Fruit fly (Drosophila melanogaster): ENCODE results near the gene Pdp1.

The Pdp1 gene

DNA sequence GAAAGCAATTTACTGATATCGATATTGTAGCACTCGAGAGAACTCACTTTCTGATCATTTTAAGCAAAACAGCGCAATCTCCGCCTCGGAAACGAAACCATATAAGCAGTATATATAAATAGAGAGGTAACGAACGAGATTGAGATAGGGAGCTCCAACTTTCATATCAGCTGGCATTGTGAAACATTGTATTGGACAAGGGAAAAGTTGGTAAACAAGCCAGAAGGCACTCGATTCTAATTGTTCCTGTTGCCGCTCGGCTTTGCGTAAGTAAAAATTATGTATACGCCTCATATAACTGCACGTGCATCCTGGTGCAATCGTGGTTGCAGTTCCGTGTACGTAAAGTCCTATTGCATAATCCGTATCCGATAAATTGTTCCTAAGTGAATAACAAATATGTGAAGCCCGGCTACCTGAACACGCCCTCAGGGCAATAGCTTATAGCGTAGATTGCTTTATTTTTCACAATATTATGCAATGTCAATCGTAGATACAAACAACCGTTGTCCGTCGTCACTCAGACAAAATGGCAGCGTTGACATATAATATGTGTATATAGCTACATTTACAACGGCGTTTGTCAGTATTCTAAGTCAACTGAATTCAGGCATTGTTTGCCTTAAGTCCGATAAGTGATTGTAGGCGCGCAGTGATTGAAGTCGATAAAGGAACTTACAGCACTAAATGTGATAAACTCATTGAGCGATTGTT lies 60.5 kb downstream of the Pdp1 start:
- TF ChIP-seq CG1233 (GFP tag; optimal IDR thresholded peaks at IDR 0.05), result peak; percentile 10
- TF ChIP-seq CG8290 (GFP tag; optimal IDR thresholded peaks at IDR 0.05), result no peak
- peak in 1 of 2 experiments; percentile 28 for TF ChIP-seq CG8290 (tag; optimal IDR thresholded peaks at IDR 0.05)
- TF ChIP-seq Sry-β (GFP tag; optimal IDR thresholded peaks at IDR 0.05), result no peak
- no peak for TF ChIP-seq fu2 (GFP tag; optimal IDR thresholded peaks at IDR 0.05)
- peak; percentile 10 for TF ChIP-seq mirr (GFP tag; optimal IDR thresholded peaks at IDR 0.05)
- no peak for TF ChIP-seq HmgZ (tag; optimal IDR thresholded peaks at IDR 0.05)
- no peak for TF ChIP-seq CG6254 (GFP tag; optimal IDR thresholded peaks at IDR 0.05)
- peak; percentile 4 for TF ChIP-seq CrebB (tag; optimal IDR thresholded peaks at IDR 0.05)
- TF ChIP-seq chinmo (GFP tag; IDR thresholded peaks at IDR 0.05; ENCODE audit: partially characterized antibody), result 0 out of 4 replicates have a peak, but pooled peaks have one; percentile 22
- no peak for TF ChIP-seq sc (optimal IDR thresholded peaks at IDR 0.05)
- TF ChIP-seq sc (GFP tag; optimal IDR thresholded peaks at IDR 0.05), result no peak
- TF ChIP-seq lab (GFP tag; optimal IDR thresholded peaks at IDR 0.05), result peak; percentile 35
- TF ChIP-seq Pdp1 (GFP tag; optimal IDR thresholded peaks at IDR 0.05), result peak in 1 of 2 experiments; percentile 95
- TF ChIP-seq CG17568 (GFP tag; optimal IDR thresholded peaks at IDR 0.05), result peak; percentile 9
- TF ChIP-seq CG15696 (tag; optimal IDR thresholded peaks at IDR 0.05), result peak; percentile 40
- peak; percentile 4 for TF ChIP-seq CG10543 (GFP tag; optimal IDR thresholded peaks at IDR 0.05)
- TF ChIP-seq Med (GFP tag), result peak; percentile 64
- TF ChIP-seq CG32772 (GFP tag; IDR thresholded peaks at IDR 0.05), result no peak
- no peak for TF ChIP-seq sd (tag; optimal IDR thresholded peaks at IDR 0.05)
- no peak for TF ChIP-seq CG1832 (GFP tag; optimal IDR thresholded peaks at IDR 0.05)
- no peak for TF ChIP-seq Nf-YB (GFP tag; optimal IDR thresholded peaks at IDR 0.05)
- TF ChIP-seq grn (GFP tag; optimal IDR thresholded peaks at IDR 0.05), result peak; percentile 41

DNA sequence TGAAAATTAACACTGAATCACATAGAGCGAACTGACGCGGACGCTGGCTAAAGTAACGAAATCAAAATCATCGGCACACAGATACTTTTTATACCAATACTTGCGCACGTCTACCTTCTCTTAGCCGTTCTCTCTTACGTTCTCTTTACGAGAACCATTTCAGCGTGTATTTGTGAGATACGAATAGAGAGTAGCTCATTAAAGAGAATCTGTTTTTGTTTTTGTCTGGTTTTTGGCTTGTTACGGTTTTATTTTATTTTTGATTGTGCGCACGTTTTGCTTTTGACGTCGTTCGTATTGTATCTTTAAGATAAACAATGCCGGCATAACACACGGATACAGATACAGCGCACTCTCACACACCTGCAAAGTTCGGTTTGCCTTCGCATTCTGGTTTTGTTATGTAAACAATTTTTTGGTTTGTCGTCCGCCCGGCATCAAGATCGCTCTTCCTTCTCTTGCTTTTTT lies 61.8 kb downstream of the Pdp1 start:
- TF ChIP-seq CG7987 (GFP tag; optimal IDR thresholded peaks at IDR 0.05) (no peak), CG6791 (GFP tag; IDR thresholded peaks at IDR 0.05; ENCODE audit: partially characterized antibody) (no peak), cas (GFP tag; IDR thresholded peaks at IDR 0.05) (no peak), jigr1 (GFP tag; IDR thresholded peaks at IDR 0.05) (no peak), Spps (tag; optimal IDR thresholded peaks at IDR 0.05) (no peak), Meics (GFP tag; optimal IDR thresholded peaks at IDR 0.05) (no peak), nom (GFP tag; optimal IDR thresholded peaks at IDR 0.05) (peak; percentile 65), zf30C (GFP tag; optimal IDR thresholded peaks at IDR 0.05) (no peak), CG1529 (GFP tag; optimal IDR thresholded peaks at IDR 0.05) (no peak), CG6813 (GFP tag; optimal IDR thresholded peaks at IDR 0.05) (no peak), amos (GFP tag; IDR thresholded peaks at IDR 0.05; ENCODE audit: partially characterized antibody) (no peak), bsh (GFP tag; optimal IDR thresholded peaks at IDR 0.05) (peak in 1 of 2 experiments; percentile 29), CG8290 (GFP tag; optimal IDR thresholded peaks at IDR 0.05) (no peak), CG8290 (tag; optimal IDR thresholded peaks at IDR 0.05) (no peak), CG4424 (GFP tag; optimal IDR thresholded peaks at IDR 0.05) (no peak), NFAT (GFP tag; IDR thresholded peaks at IDR 0.05) (no peak), Nf-YB (GFP tag; optimal IDR thresholded peaks at IDR 0.05) (no peak), sd (tag; optimal IDR thresholded peaks at IDR 0.05) (peak; percentile 86), MTF-1 (GFP tag; optimal IDR thresholded peaks at IDR 0.05; ENCODE audit: borderline replicate concordance) (no peak), CG8089 (GFP tag; optimal IDR thresholded peaks at IDR 0.05) (no peak), E2f1 (GFP tag; IDR thresholded peaks at IDR 0.05) (no peak), stwl (tag; optimal IDR thresholded peaks at IDR 0.05) (no peak), Gsc (GFP tag; IDR thresholded peaks at IDR 0.05) (no peak), tap (tag; optimal IDR thresholded peaks at IDR 0.05) (peak; percentile 2), CG34422 (GFP tag; IDR thresholded peaks at IDR 0.05) (peak; percentile 17; the same call in 1 of the 3 replicates), Dek (tag; optimal IDR thresholded peaks at IDR 0.05) (no peak), D19A (tag; optimal IDR thresholded peaks at IDR 0.05) (no peak), pan (optimal IDR thresholded peaks at IDR 0.05) (no peak), pan (GFP tag; optimal IDR thresholded peaks at IDR 0.05 in 1 of 2, IDR thresholded peaks at IDR 0.05 in 1 of 2) (no peak)
